Fruit fly (Drosophila melanogaster) whole organism, adult: ENCODE results near the gene CG10512.

ENCODE experiments used
- CG11617 ChIP-seq: fragments of 200-800 bp; sonication (Bioruptor generic); optimal IDR thresholded peaks from 2 replicates; lab custom pipeline; 2017; ENCODE audit warnings: mild to moderate bottlenecking, missing biosample characterization, missing genetic modification reagents, missing genetic modification characterization
- CG12768 ChIP-seq: fragments of 200-800 bp; sonication (Bioruptor generic); optimal IDR thresholded peaks from 2 replicates; lab custom pipeline; 2017; ENCODE audit warnings: missing biosample characterization, missing genetic modification characterization, mild to moderate bottlenecking, moderate library complexity, missing genetic modification reagents
- CG14711 ChIP-seq: fragments of 200-800 bp; sonication (Bioruptor generic); optimal IDR thresholded peaks from 2 replicates; lab custom pipeline; 2018; ENCODE audit warnings: missing biosample characterization, mild to moderate bottlenecking, missing genetic modification characterization, moderate library complexity
- CG1620 ChIP-seq: fragments of 200-800 bp; sonication (Bioruptor generic); optimal IDR thresholded peaks from 2 replicates; lab custom pipeline; 2016; ENCODE audit warnings: missing biosample characterization, missing genetic modification characterization
- CG33017 ChIP-seq: fragments of 200-800 bp; sonication (Bioruptor generic); optimal IDR thresholded peaks from 2 replicates; lab custom pipeline; 2018; ENCODE audit warnings: missing biosample characterization, mild to moderate bottlenecking, missing genetic modification characterization, moderate library complexity
- CG5204 ChIP-seq: fragments of 200-800 bp; sonication (Bioruptor generic); optimal IDR thresholded peaks from 2 replicates; lab custom pipeline; 2016; ENCODE audit warnings: missing biosample characterization, missing genetic modification characterization
- CG7045 ChIP-seq: fragments of 200-800 bp; sonication (Bioruptor generic); optimal IDR thresholded peaks from 2 replicates; lab custom pipeline; 2017; ENCODE audit warnings: missing biosample characterization, mild to moderate bottlenecking, missing genetic modification characterization
- CG7101 ChIP-seq: fragments of 200-800 bp; sonication (Bioruptor generic); optimal IDR thresholded peaks from 2 replicates; lab custom pipeline; 2018; ENCODE audit warnings: missing biosample characterization, mild to moderate bottlenecking, missing genetic modification characterization, moderate library complexity
- Clk ChIP-seq: fragments of 200-800 bp; sonication (Bioruptor generic); optimal IDR thresholded peaks from 2 replicates; lab custom pipeline; 2017; ENCODE audit warnings: missing biosample characterization, missing genetic modification characterization
- Crg-1 ChIP-seq: fragments of 200-800 bp; sonication (Bioruptor generic); optimal IDR thresholded peaks from 2 replicates; lab custom pipeline; 2016; ENCODE audit warnings: missing biosample characterization, missing genetic modification characterization
- Hr96 ChIP-seq: fragments of 200-800 bp; sonication (Bioruptor generic); optimal IDR thresholded peaks from 2 replicates; lab custom pipeline; 2016; ENCODE audit warnings: missing biosample characterization, missing genetic modification characterization
- Mnt ChIP-seq: fragments of 200-800 bp; sonication (Bioruptor generic); optimal IDR thresholded peaks from 2 replicates; lab custom pipeline; 2016; ENCODE audit warnings: missing biosample characterization, mild to moderate bottlenecking, missing genetic modification characterization
- bab1 ChIP-seq: fragments of 200-800 bp; sonication (Bioruptor generic); optimal IDR thresholded peaks from 3 replicates; lab custom pipeline; 2019; ENCODE audit warnings: missing biosample characterization, mild to moderate bottlenecking, missing genetic modification characterization, moderate library complexity
- cic ChIP-seq: fragments of 200-800 bp; sonication (Bioruptor generic); optimal IDR thresholded peaks from 2 replicates; lab custom pipeline; 2017; ENCODE audit warnings: missing biosample characterization, mild to moderate bottlenecking, missing genetic modification characterization, moderate library complexity
- cnc ChIP-seq, 2 experiments: fragments of >200 bp; optimal IDR thresholded peaks; 2 replicates each; lab custom pipeline; 2017
- kay ChIP-seq: fragments of 200-800 bp; sonication (Bioruptor generic); peaks from one replicate; lab custom pipeline; 2016; ENCODE audit warnings: missing biosample characterization, missing genetic modification characterization, borderline replicate concordance
- ovo ChIP-seq: fragments of 200-800 bp; sonication (Bioruptor generic); optimal IDR thresholded peaks from 2 replicates; lab custom pipeline; 2016; ENCODE audit warnings: missing biosample characterization, missing genetic modification characterization
- pad ChIP-seq: fragments of 200-800 bp; sonication (Bioruptor generic); optimal IDR thresholded peaks from 3 replicates; lab custom pipeline; 2017; ENCODE audit warnings: missing biosample characterization, missing genetic modification characterization, mild to moderate bottlenecking, moderate library complexity, missing genetic modification reagents
- tj ChIP-seq: fragments of 200-800 bp; sonication (Bioruptor generic); optimal IDR thresholded peaks from 3 replicates; lab custom pipeline; 2017; ENCODE audit warnings: missing biosample characterization, mild to moderate bottlenecking, missing genetic modification characterization, moderate library complexity
- toe ChIP-seq: fragments of 200-800 bp; sonication (Bioruptor generic); optimal IDR thresholded peaks from 2 replicates; lab custom pipeline; 2016; ENCODE audit warnings: missing biosample characterization, missing genetic modification characterization

Gene CG10512

DNA sequence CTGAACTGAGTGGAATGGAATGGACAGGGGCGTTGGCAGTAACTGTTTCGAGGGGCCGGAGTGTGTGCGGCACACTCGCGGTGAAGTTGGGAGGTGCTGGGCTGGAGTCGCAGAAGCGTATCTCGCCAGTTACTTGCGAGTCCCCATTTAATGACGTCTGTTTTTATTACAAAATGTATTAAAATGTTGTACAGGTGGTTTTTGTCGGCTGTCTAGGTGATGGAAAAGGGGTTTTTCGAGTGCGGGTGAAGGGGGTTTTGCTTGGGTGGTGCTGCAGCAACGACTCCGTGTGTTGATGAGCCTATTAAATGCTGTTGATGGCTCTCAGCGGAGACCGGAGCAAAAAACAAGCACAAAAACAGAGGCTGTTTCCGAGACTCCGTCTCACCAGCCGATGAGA is 48.7 kb downstream of the CG10512 start:
- no peak for TF ChIP-seq CG11617
- TF ChIP-seq CG7101 (tag; lab: Kevin White, UChicago) = no peak
- no peak for TF ChIP-seq pad (GFP tag; lab: Kevin White, UChicago)
- no peak for TF ChIP-seq cic (GFP tag; lab: Kevin White, UChicago)
- TF ChIP-seq ovo = no peak
- no peak for TF ChIP-seq Mnt
- TF ChIP-seq tj (GFP tag; lab: Kevin White, UChicago) = no peak
- no peak for TF ChIP-seq Hr96 (GFP tag; lab: Kevin White, UChicago)
- TF ChIP-seq CG14711 (tag; lab: Kevin White, UChicago) = no peak
- TF ChIP-seq cnc (optimal IDR thresholded peaks at IDR 0.05; lab: Kevin White, UChicago) = no peak
- TF ChIP-seq CG7045 (GFP tag; lab: Kevin White, UChicago) = no peak
- no peak for TF ChIP-seq CG5204 (GFP tag; lab: Kevin White, UChicago)
- no peak for TF ChIP-seq toe
- no peak for TF ChIP-seq bab1 (GFP tag; lab: Kevin White, UChicago)
- no peak for TF ChIP-seq kay (GFP tag; lab: Kevin White, UChicago)
- TF ChIP-seq CG1620 (GFP tag; lab: Kevin White, UChicago) = no peak
- no peak for TF ChIP-seq CG33017 (tag; lab: Kevin White, UChicago)
- TF ChIP-seq Crg-1 (GFP tag; lab: Kevin White, UChicago) = no peak
- no peak for TF ChIP-seq Clk (GFP tag; lab: Kevin White, UChicago)
- no peak for TF ChIP-seq CG12768 (GFP tag; lab: Kevin White, UChicago)

DNA sequence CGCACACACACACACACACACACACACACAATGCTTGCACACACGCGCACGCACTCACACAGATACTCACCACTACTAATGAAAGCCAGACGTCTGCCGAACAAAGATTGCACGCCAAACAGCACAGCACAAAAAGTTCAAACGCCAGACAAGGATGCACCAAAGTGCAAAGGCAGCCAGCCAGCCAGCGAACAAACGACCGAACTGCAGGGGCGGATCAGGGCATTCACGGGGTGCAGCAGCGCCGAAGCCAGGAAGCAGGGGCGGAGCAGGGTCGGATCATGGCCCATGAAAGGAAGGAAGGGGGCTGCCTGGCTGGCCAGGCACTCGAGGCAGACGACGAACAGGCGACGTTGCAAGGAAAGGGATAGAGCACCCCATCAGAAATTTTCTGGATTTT is 49.8 kb downstream of the CG10512 start:
- TF ChIP-seq pad (GFP tag; lab: Kevin White, UChicago) (no peak), Clk (GFP tag; lab: Kevin White, UChicago) (no peak), bab1 (GFP tag; lab: Kevin White, UChicago) (no peak), cic (GFP tag; lab: Kevin White, UChicago) (no peak), CG11617 (no peak), Hr96 (GFP tag; lab: Kevin White, UChicago) (no peak)

- TF ChIP-seq CG33017 (tag; lab: Kevin White, UChicago) = no peak
- no peak for TF ChIP-seq cnc (optimal IDR thresholded peaks at IDR 0.05; lab: Kevin White, UChicago)
- no peak for TF ChIP-seq pad (GFP tag; lab: Kevin White, UChicago)
- no peak for TF ChIP-seq CG12768 (GFP tag; lab: Kevin White, UChicago)
- no peak for TF ChIP-seq CG1620 (GFP tag; lab: Kevin White, UChicago)
- TF ChIP-seq ovo = no peak
- no peak for TF ChIP-seq toe
- no peak for TF ChIP-seq CG5204 (GFP tag; lab: Kevin White, UChicago)
- no peak for TF ChIP-seq CG7101 (tag; lab: Kevin White, UChicago)
- no peak for TF ChIP-seq Hr96 (GFP tag; lab: Kevin White, UChicago)
- no peak for TF ChIP-seq Mnt
- no peak for TF ChIP-seq Clk (GFP tag; lab: Kevin White, UChicago)
- TF ChIP-seq CG14711 (tag; lab: Kevin White, UChicago) = no peak
- TF ChIP-seq bab1 (GFP tag; lab: Kevin White, UChicago) = no peak
Observed at dm6 chr3L:21252932-21253760, 50.4 kb downstream of the CG10512 start.

dm6 chr3L:21253761-21254523 is 51.2 kb downstream of the CG10512 start:
- no peak for TF ChIP-seq kay (GFP tag; lab: Kevin White, UChicago)
- no peak for TF ChIP-seq toe
- no peak for TF ChIP-seq CG5204 (GFP tag; lab: Kevin White, UChicago)
- TF ChIP-seq Hr96 (GFP tag; lab: Kevin White, UChicago) = no peak
- no peak for TF ChIP-seq Clk (GFP tag; lab: Kevin White, UChicago)
- TF ChIP-seq cic (GFP tag; lab: Kevin White, UChicago) = no peak

dm6 chr3L:21254524-21254972 is 51.8 kb downstream of the CG10512 start:
- TF ChIP-seq cnc (optimal IDR thresholded peaks at IDR 0.05; lab: Kevin White, UChicago) (no peak), pad (GFP tag; lab: Kevin White, UChicago) (no peak), CG11617 (no peak), Hr96 (GFP tag; lab: Kevin White, UChicago) (no peak), kay (GFP tag; lab: Kevin White, UChicago) (no peak), bab1 (GFP tag; lab: Kevin White, UChicago) (no peak), toe (no peak), CG7101 (tag; lab: Kevin White, UChicago) (no peak), CG7045 (GFP tag; lab: Kevin White, UChicago) (no peak), CG1620 (GFP tag; lab: Kevin White, UChicago) (no peak), tj (GFP tag; lab: Kevin White, UChicago) (no peak), Clk (GFP tag; lab: Kevin White, UChicago) (no peak), CG14711 (tag; lab: Kevin White, UChicago) (no peak), Mnt (no peak), Crg-1 (GFP tag; lab: Kevin White, UChicago) (no peak), CG5204 (GFP tag; lab: Kevin White, UChicago) (no peak), CG12768 (GFP tag; lab: Kevin White, UChicago) (no peak), CG33017 (tag; lab: Kevin White, UChicago) (no peak), cic (GFP tag; lab: Kevin White, UChicago) (no peak), ovo (no peak)
